Worm (Caenorhabditis elegans) whole organism, L1 larva: ENCODE measurements around the gene nep-2.
A peak's percentile ranks its signal among the peaks of the same experiment; 100 is the strongest.
"Not testable (repeated sequence)": the region's sequence is repeated elsewhere in the genome, so short reads cannot be mapped to it uniquely, and the experiment has no call there.

Source experiments
- C04F5.9 ChIP-seq: sonication (generic microtip); optimal IDR thresholded peaks from 2 replicates; lab custom pipeline; 2016; ENCODE audit warnings: missing genetic modification characterization, missing compliant biosample characterization
- C16A3.4 ChIP-seq: fragments of 150-350 bp; optimal IDR thresholded peaks from 2 replicates; lab custom pipeline; 2014; ENCODE audit warnings: missing biosample characterization, missing genetic modification characterization
- alr-1 ChIP-seq: fragments of 200-800 bp; sonication (Bioruptor generic); optimal IDR thresholded peaks from 2 replicates; lab custom pipeline; 2018; ENCODE audit warnings: borderline replicate concordance, mild to moderate bottlenecking, missing genetic modification characterization, missing compliant biosample characterization
- ceh-63 ChIP-seq: fragments of 200-800 bp; sonication (Bioruptor generic); optimal IDR thresholded peaks from 2 replicates; lab custom pipeline; 2018; ENCODE audit warnings: mild to moderate bottlenecking, missing genetic modification characterization, missing compliant biosample characterization
- ceh-8 ChIP-seq: fragments of 200-800 bp; sonication (Bioruptor generic); optimal IDR thresholded peaks from 2 replicates; lab custom pipeline; 2018; ENCODE audit warnings: mild to moderate bottlenecking, missing genetic modification characterization, moderate library complexity, missing compliant biosample characterization
- ces-1 ChIP-seq: fragments of 150-350 bp; optimal IDR thresholded peaks from 2 replicates; lab custom pipeline; 2014; ENCODE audit warnings: missing biosample characterization, missing genetic modification reagents, missing genetic modification characterization
- dsc-1 ChIP-seq: sonication (generic microtip); optimal IDR thresholded peaks from 2 replicates; lab custom pipeline; 2016; ENCODE audit warnings: mild to moderate bottlenecking, missing genetic modification characterization, missing compliant biosample characterization
- efl-1 ChIP-seq, 4 experiments: fragments of 150-350 bp; optimal IDR thresholded peaks in 3 of 4; peaks in 1 of 4; 1 replicate in 1 of 4; 2 replicates in 3 of 4; lab custom pipeline; 2014; ENCODE audit warnings: missing biosample characterization in 2 of 4, missing genetic modification characterization in 2 of 4, missing genetic modification reagents in 2 of 4
- egl-13 ChIP-seq: sonication (generic microtip); optimal IDR thresholded peaks from 2 replicates; lab custom pipeline; 2016; ENCODE audit warnings: missing genotype, missing genetic modification reagents, missing genetic modification characterization, missing compliant biosample characterization
- egl-27 ChIP-seq, 2 experiments: fragments of 150-350 bp in 1 of 2; sonication (generic microtip); optimal IDR thresholded peaks; 3 replicates each; lab custom pipeline; 2017 to 2018; ENCODE audit warnings: missing biosample characterization in 2 of 2, missing genetic modification characterization in 2 of 2, missing genetic modification reagents in 2 of 2
- elt-3 ChIP-seq, 6 experiments: fragments of 150-350 bp in 1 of 6; sonication (generic microtip); optimal IDR thresholded peaks; 2 replicates each; lab custom pipeline; 2017 to 2018; ENCODE audit warnings: missing biosample characterization in 6 of 6, missing genetic modification characterization in 6 of 6, inconsistent platforms in 1 of 6
- fkh-10 ChIP-seq: sonication (generic microtip); optimal IDR thresholded peaks from 2 replicates; lab custom pipeline; 2017; ENCODE audit warnings: missing biosample characterization, missing genetic modification reagents, missing genetic modification characterization
- fkh-4 ChIP-seq: sonication (generic microtip); optimal IDR thresholded peaks from 2 replicates; lab custom pipeline; 2016; ENCODE audit warnings: missing compliant biosample characterization, missing genetic modification characterization, borderline replicate concordance
- fkh-8 ChIP-seq: sonication (generic microtip); optimal IDR thresholded peaks from 2 replicates; lab custom pipeline; 2016; ENCODE audit warnings: mild to moderate bottlenecking, missing genetic modification characterization, missing compliant biosample characterization
- fos-1 ChIP-seq: fragments of 150-350 bp; optimal IDR thresholded peaks from 2 replicates; lab custom pipeline; 2014; ENCODE audit warnings: missing biosample characterization, missing genetic modification characterization
- grh-1 ChIP-seq: fragments of 200-800 bp; sonication (Bioruptor generic); IDR thresholded peaks from 2 replicates; pipeline ENCODE4 v1.3.6; 2022; ENCODE audit warnings: missing genetic modification reagents, missing genetic modification characterization, missing compliant biosample characterization
- hpl-2 ChIP-seq: fragments of 150-350 bp; optimal IDR thresholded peaks from 2 replicates; lab custom pipeline; 2014; ENCODE audit warnings: missing biosample characterization, missing genetic modification reagents, missing genetic modification characterization
- isw-1 ChIP-seq: fragments of 200-800 bp; sonication (Bioruptor generic); IDR thresholded peaks from 2 replicates; pipeline ENCODE4 v1.3.6; 2022; ENCODE audit warnings: missing genetic modification characterization, missing compliant biosample characterization
- jun-1 ChIP-seq: fragments of 150-350 bp; optimal IDR thresholded peaks from 2 replicates; lab custom pipeline; 2014; ENCODE audit warnings: missing biosample characterization, missing genetic modification reagents, missing genetic modification characterization
- lin-14 ChIP-seq: fragments of 200-800 bp; sonication (Bioruptor generic); optimal IDR thresholded peaks from 2 replicates; lab custom pipeline; 2018; ENCODE audit warnings: mild to moderate bottlenecking, missing genetic modification characterization, moderate library complexity, missing compliant biosample characterization
- lsy-2 ChIP-seq, 2 experiments: fragments of 150-350 bp; optimal IDR thresholded peaks; 2 replicates each; lab custom pipeline; 2014; ENCODE audit warnings: missing biosample characterization in 2 of 2, missing genetic modification characterization in 2 of 2
- mab-9 ChIP-seq: fragments of 200-800 bp; sonication (Bioruptor generic); IDR thresholded peaks from 2 replicates; pipeline ENCODE4 v1.3.6; 2022; ENCODE audit warnings: missing genetic modification reagents, missing genetic modification characterization, missing compliant biosample characterization
- mef-2 ChIP-seq: fragments of 150-350 bp; optimal IDR thresholded peaks from 2 replicates; lab custom pipeline; 2014; ENCODE audit warnings: missing biosample characterization, missing genetic modification characterization
- mep-1 ChIP-seq: fragments of 150-350 bp; optimal IDR thresholded peaks from 2 replicates; lab custom pipeline; 2014; ENCODE audit warnings: missing biosample characterization, missing genetic modification characterization
- nhr-19 ChIP-seq: fragments of 200-800 bp; sonication (Bioruptor generic); conservative IDR thresholded peaks from 2 replicates; pipeline ENCODE4 v1.3.6; 2022; ENCODE audit warnings: missing genetic modification characterization, missing compliant biosample characterization
- nhr-237 ChIP-seq: fragments of 150-350 bp; optimal IDR thresholded peaks from 2 replicates; lab custom pipeline; 2014; ENCODE audit warnings: missing biosample characterization, missing genetic modification characterization
- nhr-76 ChIP-seq: sonication (generic microtip); optimal IDR thresholded peaks from 2 replicates; lab custom pipeline; 2017; ENCODE audit warnings: missing biosample characterization, missing genetic modification characterization
- nhr-77 ChIP-seq: fragments of 150-350 bp; optimal IDR thresholded peaks from 2 replicates; lab custom pipeline; 2014; ENCODE audit warnings: missing biosample characterization, missing genetic modification characterization
- nhr-84 ChIP-seq: sonication (generic microtip); optimal IDR thresholded peaks from 2 replicates; lab custom pipeline; 2017; ENCODE audit warnings: missing biosample characterization, missing genetic modification characterization
- nhr-90 ChIP-seq: sonication (generic microtip); optimal IDR thresholded peaks from 2 replicates; lab custom pipeline; 2016; ENCODE audit warnings: mild to moderate bottlenecking, missing genetic modification characterization, missing compliant biosample characterization; ENCODE audit not compliant: poor library complexity
- rnt-1 ChIP-seq: sonication (generic microtip); optimal IDR thresholded peaks from 2 replicates; lab custom pipeline; 2016; ENCODE audit warnings: mild to moderate bottlenecking, missing genetic modification characterization, moderate library complexity, missing compliant biosample characterization
- skn-1 ChIP-seq: fragments of 150-350 bp; optimal IDR thresholded peaks from 2 replicates; lab custom pipeline; 2014; ENCODE audit warnings: missing biosample characterization, missing genetic modification characterization
- snu-23 ChIP-seq: sonication (generic microtip); optimal IDR thresholded peaks from 2 replicates; lab custom pipeline; 2016; ENCODE audit warnings: missing genetic modification characterization, missing compliant biosample characterization
- sox-4 ChIP-seq: sonication (generic microtip); optimal IDR thresholded peaks from 2 replicates; lab custom pipeline; 2016; ENCODE audit warnings: missing genetic modification characterization, missing compliant biosample characterization
- sup-37 ChIP-seq: fragments of 200-800 bp; sonication (Bioruptor generic); optimal IDR thresholded peaks from 2 replicates; lab custom pipeline; 2018; ENCODE audit warnings: mild to moderate bottlenecking, missing genetic modification characterization, missing compliant biosample characterization
- tlp-1 ChIP-seq: fragments of 150-350 bp; optimal IDR thresholded peaks from 2 replicates; lab custom pipeline; 2014; ENCODE audit warnings: missing biosample characterization, missing genetic modification characterization
- unc-30 ChIP-seq: sonication (generic microtip); optimal IDR thresholded peaks from 2 replicates; lab custom pipeline; 2017; ENCODE audit warnings: missing biosample characterization, missing genetic modification characterization
- unc-62 ChIP-seq: fragments of 150-350 bp; optimal IDR thresholded peaks from 2 replicates; lab custom pipeline; 2014; ENCODE audit warnings: missing biosample characterization, missing genetic modification reagents, missing genetic modification characterization
- unc-86 ChIP-seq: sonication (generic microtip); optimal IDR thresholded peaks from 2 replicates; lab custom pipeline; 2016; ENCODE audit warnings: missing genetic modification characterization, missing compliant biosample characterization
- unc-98 ChIP-seq: fragments of 200-800 bp; sonication (Bioruptor generic); IDR thresholded peaks from 2 replicates; pipeline ENCODE4 v1.3.6; 2022; ENCODE audit warnings: missing genetic modification characterization, missing compliant biosample characterization
- vab-15 ChIP-seq: sonication (generic microtip); optimal IDR thresholded peaks from 2 replicates; lab custom pipeline; 2017; ENCODE audit warnings: missing genotype, mild to moderate bottlenecking, missing genetic modification characterization, missing compliant biosample characterization
- xbp-1 ChIP-seq: sonication (generic microtip); optimal IDR thresholded peaks from 2 replicates; lab custom pipeline; 2016; ENCODE audit warnings: missing genetic modification characterization, missing compliant biosample characterization

The nep-2 gene

DNA sequence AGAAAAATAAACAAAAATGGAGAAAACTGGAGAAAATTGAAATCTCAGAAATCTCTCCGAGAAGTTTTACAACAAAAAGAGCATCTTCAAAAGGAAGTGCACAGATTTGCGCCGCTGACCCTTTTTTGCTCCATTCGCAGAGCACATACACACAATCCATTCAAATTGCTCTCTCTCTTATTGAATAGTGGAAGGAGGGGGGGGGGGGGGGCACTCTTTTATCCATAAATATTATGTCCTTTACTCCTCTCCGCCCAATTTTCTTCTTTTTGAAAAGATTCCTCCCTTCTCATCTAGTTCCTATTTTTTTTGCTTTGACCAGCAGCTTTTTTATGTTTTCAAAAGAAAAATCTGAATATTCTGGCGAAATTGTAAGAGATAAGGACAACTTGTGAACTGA, 30.5 kb downstream of the nep-2 start:
- TF ChIP-seq fkh-10 (GFP tag; lab: Kevin White, UChicago) (peak; percentile 33), mef-2 (tag; lab: Kevin White, UChicago) (no peak), lin-14 (GFP tag; lab: Kevin White, UChicago) (peak; percentile 57), xbp-1 (tag; lab: Kevin White, UChicago) (no peak), jun-1 (tag; lab: Kevin White, UChicago) (no peak), efl-1 (optimal IDR thresholded peaks at IDR 0.05; lab: Kevin White, UChicago) (no peak), efl-1 (GFP tag; optimal IDR thresholded peaks at IDR 0.05 in 1 of 2; lab: Kevin White, UChicago) (peak in 1 of 2 experiments; percentile 88), mab-9 (no peak), ceh-63 (GFP tag; lab: Kevin White, UChicago) (no peak)

DNA sequence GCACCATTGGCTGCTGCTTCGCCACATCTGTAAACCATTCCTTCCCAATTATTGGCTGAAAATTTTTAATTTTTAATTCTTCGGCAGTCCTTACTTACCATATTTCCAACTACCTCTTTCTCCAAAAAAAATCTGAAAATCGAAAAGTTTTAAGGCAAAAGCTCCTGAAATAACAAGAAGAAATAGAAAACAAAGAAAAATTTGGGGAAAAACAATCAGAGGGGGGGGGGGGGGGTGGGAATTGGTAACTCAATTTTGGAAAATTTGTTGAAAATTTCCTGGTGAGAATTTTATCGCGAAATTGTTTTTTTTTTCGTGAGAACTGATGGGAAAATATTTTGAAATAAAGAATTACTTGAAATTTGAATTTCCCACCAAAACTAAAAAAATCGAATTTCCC, 33.1 kb downstream of the nep-2 start, which contains the start of gene set-11:
TSS of gene set-11 (minus strand) at position 101 of the 400 bp plus-strand sequence.
- no peak for TF ChIP-seq egl-13 (tag; lab: Kevin White, UChicago)
- TF ChIP-seq lsy-2 (tag; optimal IDR thresholded peaks at IDR 0.05; lab: Kevin White, UChicago): no peak
- TF ChIP-seq ceh-8 (GFP tag; lab: Kevin White, UChicago): no peak
- no peak for TF ChIP-seq hpl-2 (GFP tag; lab: Kevin White, UChicago)
- no peak for TF ChIP-seq nhr-84 (tag; lab: Kevin White, UChicago)
- no peak for TF ChIP-seq snu-23 (GFP tag; lab: Kevin White, UChicago)
- no peak for TF ChIP-seq skn-1 (tag; lab: Kevin White, UChicago)
- no peak for TF ChIP-seq tlp-1 (tag; lab: Kevin White, UChicago)
- TF ChIP-seq elt-3 (tag; optimal IDR thresholded peaks at IDR 0.05; lab: Kevin White, UChicago): no peak
- TF ChIP-seq ceh-63 (GFP tag; lab: Kevin White, UChicago): no peak
- no peak for TF ChIP-seq nhr-90 (tag; lab: Kevin White, UChicago)

DNA sequence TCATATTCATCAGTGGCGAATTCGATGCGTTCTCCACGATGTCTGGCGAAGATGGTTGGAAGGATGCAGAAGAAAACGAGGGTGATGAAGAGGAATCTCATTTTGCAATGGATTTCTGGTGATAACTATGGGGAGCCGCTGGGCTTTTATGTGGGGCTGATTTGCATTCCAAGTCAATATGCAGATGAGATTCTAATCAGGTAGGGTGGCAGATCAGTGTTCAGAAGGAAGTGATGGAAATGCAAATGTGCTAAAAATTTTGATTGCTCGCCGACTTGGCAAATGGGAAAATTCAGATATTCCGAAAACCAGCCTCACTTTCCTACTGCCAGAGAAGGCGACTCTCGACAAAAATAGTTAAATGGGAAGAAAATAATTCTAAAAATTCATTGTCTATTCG, 35.5 kb downstream of the nep-2 start, which contains the start of gene nspf-3:
TSS of gene nspf-3 (minus strand) at position 101 of the 400 bp plus-strand sequence.
- TF ChIP-seq unc-62: no peak

DNA sequence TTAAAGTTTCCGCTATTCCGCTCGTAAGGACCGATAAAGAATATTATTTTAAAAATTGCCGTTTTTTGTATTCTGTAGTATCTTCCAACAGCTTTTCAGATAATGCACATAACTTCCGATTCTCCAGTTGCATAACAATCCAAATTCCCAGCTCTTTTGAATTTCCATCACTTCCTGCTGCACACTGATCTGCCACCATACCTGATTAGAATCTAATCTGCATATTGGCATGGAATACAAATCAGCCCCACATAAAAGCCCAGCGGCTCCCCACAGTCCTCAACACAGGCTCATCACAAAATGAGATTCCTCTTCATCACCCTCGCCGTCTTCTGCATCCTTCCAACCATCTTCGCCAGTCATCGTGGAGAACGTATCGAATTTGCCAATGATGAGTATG, 36.9 kb downstream of the nep-2 start, which contains the start of gene nspf-2:
TSS of gene nspf-2 (plus strand) at position 301 of the 400 bp plus-strand sequence.
- not testable (repeated sequence) for TF ChIP-seq C04F5.9 (tag; lab: Kevin White, UChicago); isw-1 (GFP tag; lab: Robert Waterston, UW); egl-13 (tag; lab: Kevin White, UChicago)

DNA sequence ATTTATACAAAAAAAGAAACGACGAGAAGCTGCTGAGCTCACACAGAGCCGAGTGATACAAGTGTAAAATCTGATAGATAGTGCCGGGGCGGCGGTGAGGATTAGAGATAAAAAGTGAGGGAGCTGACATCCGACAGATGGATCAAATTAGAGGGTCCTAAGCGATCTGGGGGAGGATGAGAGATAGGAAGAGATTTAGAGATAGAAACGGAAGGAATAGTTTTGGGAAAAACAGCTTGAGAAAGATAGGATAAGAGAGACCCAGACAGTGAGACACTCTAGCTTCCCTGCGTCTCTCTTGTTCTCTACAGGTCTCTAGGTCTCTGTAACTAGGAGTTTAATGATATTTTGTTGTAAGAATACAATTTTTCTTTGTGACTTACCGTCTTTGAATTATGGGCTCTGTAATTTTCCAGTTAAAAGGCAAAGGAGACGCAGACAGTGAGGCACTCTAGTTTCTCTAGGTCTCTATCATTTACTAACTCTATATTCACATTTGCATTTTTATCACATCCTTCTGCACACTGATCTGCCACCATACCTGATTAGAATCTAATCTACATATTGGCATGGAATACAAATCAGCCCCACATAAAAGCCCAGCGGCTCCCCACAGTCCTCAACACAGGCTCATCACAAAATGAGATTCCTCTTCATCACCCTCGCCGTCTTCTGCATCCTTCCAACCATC, 38.4 kb downstream of the nep-2 start, which contains the start of the genes sup-9 and nspf-1:
TSS of gene sup-9 (minus strand) at position 43 of the 691 bp plus-strand sequence.
TSS of gene nspf-1 (plus strand) at position 641 of the 691 bp plus-strand sequence.
- peak; percentile 63 for TF ChIP-seq fkh-10 (GFP tag; lab: Kevin White, UChicago)
- TF ChIP-seq sox-4 (tag; lab: Kevin White, UChicago): no peak
- TF ChIP-seq rnt-1 (tag; lab: Kevin White, UChicago): peak; percentile 73
- no peak for TF ChIP-seq nhr-90 (tag; lab: Kevin White, UChicago)
- TF ChIP-seq unc-30 (tag; lab: Kevin White, UChicago): no peak
- TF ChIP-seq alr-1 (tag; lab: Kevin White, UChicago): no peak
- peak; percentile 95 for TF ChIP-seq dsc-1
- no peak for TF ChIP-seq fos-1 (tag; lab: Kevin White, UChicago)
- no peak for TF ChIP-seq sup-37 (GFP tag; lab: Kevin White, UChicago)
- peak; percentile 78 for TF ChIP-seq fkh-4 (tag; lab: Kevin White, UChicago)
- no peak for TF ChIP-seq vab-15 (tag; lab: Kevin White, UChicago)
- no peak for TF ChIP-seq grh-1 (GFP tag; lab: Robert Waterston, UW)
- no peak for TF ChIP-seq C16A3.4 (tag; lab: Kevin White, UChicago)
- TF ChIP-seq efl-1 (optimal IDR thresholded peaks at IDR 0.05; lab: Kevin White, UChicago): peak; percentile 50 to 51
- TF ChIP-seq efl-1 (GFP tag; optimal IDR thresholded peaks at IDR 0.05 in 1 of 2; lab: Kevin White, UChicago): no peak
- no peak for TF ChIP-seq egl-27 (tag; optimal IDR thresholded peaks at IDR 0.05; lab: Kevin White, UChicago)
- TF ChIP-seq mep-1 (tag; lab: Kevin White, UChicago): no peak
- TF ChIP-seq fkh-8: no peak
- no peak for TF ChIP-seq unc-86
- no peak for TF ChIP-seq ces-1 (GFP tag; lab: Kevin White, UChicago)
- TF ChIP-seq nhr-76 (tag; lab: Kevin White, UChicago): no peak
- peak; percentile 81 for TF ChIP-seq lin-14 (GFP tag; lab: Kevin White, UChicago)
- no peak for TF ChIP-seq unc-98 (GFP tag; lab: Robert Waterston, UW)
- no peak for TF ChIP-seq nhr-237 (tag; lab: Kevin White, UChicago)
- TF ChIP-seq ceh-63 (GFP tag; lab: Kevin White, UChicago): no peak
- TF ChIP-seq nhr-19 (GFP tag; lab: Robert Waterston, UW): peak; percentile 43
- no peak for TF ChIP-seq nhr-77 (tag; lab: Kevin White, UChicago)
